Worm (Caenorhabditis elegans): ENCODE results near the gene srj-27.

ce11 chrV:15087207-15087706, 40.1 kb downstream of the srj-27 start, which contains the start of the genes C01G10.15 and C01G10.6:
- TF ChIP-seq cog-1 (tag; optimal IDR thresholded peaks at IDR 0.05) (no peak), T22C8.4 (GFP tag; IDR thresholded peaks at IDR 0.05) (no peak), ref-1 (GFP tag; conservative IDR thresholded peaks at IDR 0.05) (no peak), flt-1 (GFP tag; IDR thresholded peaks at IDR 0.05) (no peak), med-1 (GFP tag; optimal IDR thresholded peaks at IDR 0.05; ENCODE audit: insufficient read depth) (no peak), tab-1 (GFP tag; IDR thresholded peaks at IDR 0.05) (no peak), ztf-23 (GFP tag; IDR thresholded peaks at IDR 0.05) (no peak), klf-2 (GFP tag; conservative IDR thresholded peaks at IDR 0.05) (no peak), ztf-29 (GFP tag; IDR thresholded peaks at IDR 0.05) (no peak)

Data from whole organism, midembryonic.